Fruit fly (Drosophila melanogaster): ENCODE data around the gene kuk.

DNA sequence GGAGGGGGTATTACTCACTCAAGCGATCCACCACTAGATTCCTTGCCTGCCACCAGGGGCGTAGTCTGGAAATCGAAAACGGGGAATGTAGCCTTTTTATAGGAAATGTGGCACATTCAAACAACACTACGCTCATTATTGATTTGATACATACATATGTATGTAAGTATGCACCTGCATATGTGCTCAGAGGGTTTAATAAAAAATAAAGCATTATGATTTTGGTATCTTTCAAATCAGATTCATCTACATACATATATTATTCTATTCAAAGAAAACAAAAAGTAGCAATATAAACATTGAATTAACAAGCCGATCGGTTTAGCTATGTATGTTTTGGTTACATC is 23.2 kb upstream of the kuk start:
- TF ChIP-seq Sin3A (optimal IDR thresholded peaks at IDR 0.05), result no peak
- no peak for TF ChIP-seq Myc (optimal IDR thresholded peaks at IDR 0.05)
- no peak for TF ChIP-seq ttk (optimal IDR thresholded peaks at IDR 0.05)
- no peak for TF ChIP-seq psq (optimal IDR thresholded peaks at IDR 0.05)
- TF ChIP-seq insv (optimal IDR thresholded peaks at IDR 0.05), result no peak
- TF ChIP-seq h (optimal IDR thresholded peaks at IDR 0.05), result no peak

All from Kc167 (cell line).